Worm (Caenorhabditis elegans) whole organism, L2 larva: ENCODE results near the gene ccr-4.

Source experiments
- C34F6.9 ChIP-seq: fragments of 150-350 bp; optimal IDR thresholded peaks from 2 replicates; lab custom pipeline; 2014; ENCODE audit warnings: missing biosample characterization, missing genetic modification characterization
- F13H6.1 ChIP-seq: sonication (generic microtip); optimal IDR thresholded peaks from 2 replicates; lab custom pipeline; 2016; ENCODE audit warnings: missing genetic modification characterization, missing compliant biosample characterization
- R02D3.7 ChIP-seq: fragments of 150-350 bp; optimal IDR thresholded peaks from 2 replicates; lab custom pipeline; 2014; ENCODE audit warnings: missing biosample characterization, missing genetic modification characterization
- Y55F3AM.14 ChIP-seq: fragments of 200-800 bp; sonication (Bioruptor generic); optimal IDR thresholded peaks from 2 replicates; lab custom pipeline; 2018; ENCODE audit warnings: mild to moderate bottlenecking, missing genetic modification characterization, missing compliant biosample characterization
- ZK546.5 ChIP-seq: sonication (generic microtip); optimal IDR thresholded peaks from 2 replicates; lab custom pipeline; 2017; ENCODE audit warnings: missing biosample characterization, missing genetic modification characterization
- alr-1 ChIP-seq: fragments of 150-350 bp; optimal IDR thresholded peaks from 2 replicates; lab custom pipeline; 2014; ENCODE audit warnings: missing biosample characterization, missing genetic modification characterization
- aly-2 ChIP-seq: fragments of 150-350 bp; optimal IDR thresholded peaks from 2 replicates; lab custom pipeline; 2014; ENCODE audit warnings: missing biosample characterization, missing genetic modification characterization
- ama-1 ChIP-seq: fragments of 150-350 bp; optimal IDR thresholded peaks from 2 replicates; lab custom pipeline; 2018; ENCODE audit warnings: inconsistent platforms
- blmp-1 ChIP-seq: sonication (generic microtip); optimal IDR thresholded peaks from 2 replicates; lab custom pipeline; 2017; ENCODE audit warnings: missing genetic modification characterization, mild to moderate bottlenecking, missing compliant biosample characterization, antibody characterized with exemption, moderate library complexity; ENCODE audit not compliant: insufficient read depth
- ceh-16 ChIP-seq: fragments of 150-350 bp; optimal IDR thresholded peaks from 2 replicates; lab custom pipeline; 2014; ENCODE audit warnings: missing biosample characterization, missing genetic modification characterization
- crh-2 ChIP-seq: sonication (generic microtip); optimal IDR thresholded peaks from 2 replicates; lab custom pipeline; 2017; ENCODE audit warnings: missing biosample characterization, missing genetic modification characterization
- dmd-4 ChIP-seq: sonication (generic microtip); optimal IDR thresholded peaks from 2 replicates; lab custom pipeline; 2017; ENCODE audit warnings: missing biosample characterization, missing genetic modification characterization
- egl-27 ChIP-seq: sonication (generic microtip); optimal IDR thresholded peaks from 3 replicates; lab custom pipeline; 2017; ENCODE audit warnings: missing biosample characterization, missing genetic modification reagents, missing genetic modification characterization
- elt-1 ChIP-seq: fragments of 150-350 bp; optimal IDR thresholded peaks from 2 replicates; lab custom pipeline; 2014; ENCODE audit warnings: missing biosample characterization, missing genetic modification characterization
- elt-3 ChIP-seq: sonication (generic microtip); optimal IDR thresholded peaks from 2 replicates; lab custom pipeline; 2017; ENCODE audit warnings: missing biosample characterization, missing genetic modification characterization
- fos-1 ChIP-seq: fragments of 150-350 bp; optimal IDR thresholded peaks from 2 replicates; lab custom pipeline; 2014; ENCODE audit warnings: missing biosample characterization, missing genetic modification characterization
- gmeb-1 ChIP-seq: fragments of 150-350 bp; optimal IDR thresholded peaks from 2 replicates; lab custom pipeline; 2014; ENCODE audit warnings: missing biosample characterization, missing genetic modification characterization
- lin-11 ChIP-seq: fragments of 150-350 bp; sonication (generic microtip); optimal IDR thresholded peaks from 2 replicates; lab custom pipeline; 2014; ENCODE audit warnings: missing biosample characterization, missing genetic modification characterization, inconsistent platforms, mixed read lengths
- lin-13 ChIP-seq: fragments of 150-350 bp; optimal IDR thresholded peaks from 2 replicates; lab custom pipeline; 2014; ENCODE audit warnings: missing biosample characterization, missing genetic modification reagents, missing genetic modification characterization
- lin-39 ChIP-seq: fragments of 150-350 bp; optimal IDR thresholded peaks from 2 replicates; lab custom pipeline; 2014; ENCODE audit warnings: missing biosample characterization, missing genetic modification reagents, missing genetic modification characterization
- lsy-2 ChIP-seq, 2 experiments: fragments of 150-350 bp in 1 of 2; sonication (generic microtip) in 1 of 2; optimal IDR thresholded peaks; 2 replicates each; lab custom pipeline; 2014 to 2017; ENCODE audit warnings: missing biosample characterization in 2 of 2, missing genetic modification characterization in 2 of 2
- mab-5 ChIP-seq: fragments of 150-350 bp; optimal IDR thresholded peaks from 2 replicates; lab custom pipeline; 2014; ENCODE audit warnings: missing biosample characterization, missing genetic modification characterization
- mbf-1 ChIP-seq: sonication (generic microtip); optimal IDR thresholded peaks from 2 replicates; lab custom pipeline; 2017; ENCODE audit warnings: missing biosample characterization, missing genetic modification characterization
- mdl-1 ChIP-seq, 2 experiments: fragments of 150-350 bp in 1 of 2; sonication (generic microtip) in 1 of 2; optimal IDR thresholded peaks; 2 replicates each; lab custom pipeline; 2017; ENCODE audit warnings: missing biosample characterization in 2 of 2, missing genetic modification characterization in 2 of 2
- nhr-10 ChIP-seq: sonication (generic microtip); optimal IDR thresholded peaks from 2 replicates; lab custom pipeline; 2017; ENCODE audit warnings: missing biosample characterization, missing genetic modification characterization
- nhr-11 ChIP-seq: fragments of 150-350 bp; optimal IDR thresholded peaks from 2 replicates; lab custom pipeline; 2014; ENCODE audit warnings: missing biosample characterization, missing genetic modification characterization
- nhr-12 ChIP-seq: fragments of 150-350 bp; optimal IDR thresholded peaks from 2 replicates; lab custom pipeline; 2014; ENCODE audit warnings: missing biosample characterization, missing genetic modification characterization
- nhr-129 ChIP-seq: fragments of 150-350 bp; optimal IDR thresholded peaks from 2 replicates; lab custom pipeline; 2014; ENCODE audit warnings: missing biosample characterization, missing genetic modification characterization
- nhr-21 ChIP-seq: fragments of 150-350 bp; optimal IDR thresholded peaks from 2 replicates; lab custom pipeline; 2014; ENCODE audit warnings: missing biosample characterization, missing genetic modification characterization
- nhr-23 ChIP-seq: fragments of 150-350 bp; optimal IDR thresholded peaks from 2 replicates; lab custom pipeline; 2014; ENCODE audit warnings: missing biosample characterization, missing genetic modification reagents, missing genetic modification characterization
- nhr-237 ChIP-seq: fragments of 150-350 bp; optimal IDR thresholded peaks from 2 replicates; lab custom pipeline; 2014; ENCODE audit warnings: missing biosample characterization, missing genetic modification characterization
- nhr-25 ChIP-seq: fragments of 150-350 bp; sonication (generic microtip); optimal IDR thresholded peaks from 3 replicates; lab custom pipeline; 2014; ENCODE audit warnings: missing biosample characterization, missing genetic modification characterization
- nhr-6 ChIP-seq: fragments of 150-350 bp; optimal IDR thresholded peaks from 2 replicates; lab custom pipeline; 2014; ENCODE audit warnings: missing biosample characterization, missing genetic modification characterization
- nhr-77 ChIP-seq: fragments of 150-350 bp; optimal IDR thresholded peaks from 2 replicates; lab custom pipeline; 2014; ENCODE audit warnings: missing biosample characterization, missing genetic modification characterization
- peb-1 ChIP-seq: fragments of 150-350 bp; optimal IDR thresholded peaks from 2 replicates; lab custom pipeline; 2014; ENCODE audit warnings: missing biosample characterization, missing genetic modification characterization
- skn-1 ChIP-seq: sonication (generic microtip); optimal IDR thresholded peaks from 2 replicates; lab custom pipeline; 2017; ENCODE audit warnings: missing biosample characterization, missing genetic modification characterization
- sma-3 ChIP-seq: sonication (generic microtip); optimal IDR thresholded peaks from 2 replicates; lab custom pipeline; 2016; ENCODE audit warnings: missing genetic modification reagents, missing genetic modification characterization, missing compliant biosample characterization
- sma-9 ChIP-seq, 2 experiments: fragments of 150-350 bp in 1 of 2; sonication (generic microtip) in 1 of 2; optimal IDR thresholded peaks; 2 replicates each; lab custom pipeline; 2014 to 2016; ENCODE audit warnings: missing genetic modification characterization in 2 of 2, mild to moderate bottlenecking in 1 of 2, missing biosample characterization in 1 of 2, missing compliant biosample characterization in 1 of 2, missing genetic modification reagents in 1 of 2, moderate library complexity in 1 of 2
- snpc-4 ChIP-seq: fragments of 150-350 bp; optimal IDR thresholded peaks from 2 replicates; lab custom pipeline; 2014; ENCODE audit warnings: missing biosample characterization, missing genetic modification characterization
- unc-39 ChIP-seq: fragments of 150-350 bp; optimal IDR thresholded peaks from 2 replicates; lab custom pipeline; 2014; ENCODE audit warnings: missing biosample characterization, missing genetic modification characterization
- unc-55 ChIP-seq: fragments of 150-350 bp; sonication (generic microtip); optimal IDR thresholded peaks from 3 replicates; lab custom pipeline; 2014; ENCODE audit warnings: missing biosample characterization, missing genetic modification reagents, missing genetic modification characterization
- zag-1 ChIP-seq: fragments of 150-350 bp; optimal IDR thresholded peaks from 2 replicates; lab custom pipeline; 2014; ENCODE audit warnings: missing biosample characterization, missing genetic modification characterization
- ztf-1 ChIP-seq: fragments of 200-800 bp; sonication (Bioruptor generic); conservative IDR thresholded peaks from 2 replicates; pipeline ENCODE4 v1.3.6; 2022; ENCODE audit warnings: missing genetic modification characterization, missing compliant biosample characterization
- ztf-11 ChIP-seq: sonication (generic microtip); optimal IDR thresholded peaks from 2 replicates; lab custom pipeline; 2017; ENCODE audit warnings: missing biosample characterization, missing genetic modification characterization
- ztf-4 ChIP-seq: fragments of 150-350 bp; optimal IDR thresholded peaks from 2 replicates; lab custom pipeline; 2014; ENCODE audit warnings: missing biosample characterization, missing genetic modification characterization

Gene ccr-4

ce11 chrIV:12398437-12398836 is 37.1 kb downstream of the ccr-4 start, which contains the start of gene acs-20:
Gene acs-20 (minus strand): TSS chrIV:12398706.
- TF ChIP-seq ceh-16 (tag; lab: Kevin White, UChicago) (no peak), nhr-10 (tag; lab: Kevin White, UChicago) (no peak), aly-2 (tag; lab: Kevin White, UChicago) (no peak), nhr-77 (tag; lab: Kevin White, UChicago) (no peak), crh-2 (no peak), ztf-1 (no peak), ZK546.5 (tag; lab: Kevin White, UChicago) (no peak)

DNA sequence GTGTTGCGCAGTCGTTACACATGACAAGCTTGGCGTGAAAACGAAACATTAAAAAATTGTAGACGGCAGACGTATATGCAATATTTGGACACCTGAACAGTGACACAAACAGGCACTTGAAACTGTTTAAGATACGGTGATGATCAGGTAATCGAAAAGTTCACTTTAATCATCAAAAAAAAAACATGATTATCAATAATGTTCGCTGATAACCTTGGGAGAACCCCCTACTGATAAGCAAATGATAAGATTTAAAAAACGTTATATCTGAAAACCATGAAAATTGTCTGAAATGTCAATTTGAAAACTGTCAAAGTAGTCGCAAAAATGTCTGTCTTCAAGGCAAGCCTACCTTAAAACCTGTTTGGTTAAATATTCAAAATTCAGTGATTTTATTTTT is 38.6 kb downstream of the ccr-4 start:
- TF ChIP-seq fos-1 (tag; lab: Kevin White, UChicago) (peak; percentile 52), blmp-1 (tag; lab: Kevin White, UChicago) (no peak)
- TF ChIP-seq, all 48 proteins: peak for 1

ce11 chrIV:12403440-12403839 is 42.1 kb downstream of the ccr-4 start:
- TF ChIP-seq nhr-129 (tag; lab: Kevin White, UChicago): peak; percentile 24
- no peak for TF ChIP-seq mab-5 (tag; lab: Kevin White, UChicago)
- TF ChIP-seq elt-1 (tag; lab: Kevin White, UChicago): no peak
- no peak for TF ChIP-seq nhr-10 (tag; lab: Kevin White, UChicago)
- peak; percentile 14 for TF ChIP-seq blmp-1 (tag; lab: Kevin White, UChicago)
- peak; percentile 36 for TF ChIP-seq nhr-25 (tag; lab: Kevin White, UChicago)
- TF ChIP-seq nhr-21 (tag; lab: Kevin White, UChicago): peak; percentile 74
- TF ChIP-seq F13H6.1 (tag; lab: Kevin White, UChicago): no peak
- no peak for TF ChIP-seq sma-3

DNA sequence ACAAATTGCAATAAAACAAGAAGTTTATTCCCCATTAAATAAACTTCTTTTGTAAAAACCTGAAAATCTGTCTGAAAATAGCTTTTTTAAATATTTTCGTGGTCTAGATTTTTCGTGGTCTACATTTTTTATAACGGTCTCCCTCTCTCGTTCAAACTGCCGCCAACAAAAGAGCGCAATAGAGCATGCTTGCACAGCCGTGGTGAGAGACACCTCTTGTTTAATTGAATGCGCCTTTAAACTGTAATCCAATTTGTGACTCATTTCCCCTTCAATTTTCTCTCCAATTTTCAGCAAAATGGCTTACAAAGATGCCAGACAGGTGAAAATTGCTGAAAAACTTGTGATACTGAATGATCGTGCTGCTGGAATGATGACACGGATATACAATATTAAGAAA is 42.8 kb downstream of the ccr-4 start, which contains the start of gene gex-3:
Gene gex-3 (plus strand): TSS at position 295 of the 400 bp plus-strand sequence.
- TF ChIP-seq Y55F3AM.14 (no peak), mdl-1 (tag; optimal IDR thresholded peaks at IDR 0.05; lab: Kevin White, UChicago) (no peak), ztf-4 (tag; lab: Kevin White, UChicago) (peak; percentile 64), mbf-1 (tag; lab: Kevin White, UChicago) (no peak), unc-39 (no peak), blmp-1 (tag; lab: Kevin White, UChicago) (no peak), mab-5 (tag; lab: Kevin White, UChicago) (peak; percentile 22), nhr-129 (tag; lab: Kevin White, UChicago) (peak; percentile 99), sma-9 (GFP tag; optimal IDR thresholded peaks at IDR 0.05; lab: Kevin White, UChicago) (peak; percentile 81), sma-9 (tag; optimal IDR thresholded peaks at IDR 0.05; lab: Kevin White, UChicago) (no peak), snpc-4 (no peak), lsy-2 (tag; optimal IDR thresholded peaks at IDR 0.05; lab: Kevin White, UChicago) (peak; percentile 78 to 95), zag-1 (tag; lab: Kevin White, UChicago) (peak; percentile 63), elt-1 (tag; lab: Kevin White, UChicago) (no peak), nhr-21 (tag; lab: Kevin White, UChicago) (peak; percentile 65), lin-13 (GFP tag; lab: Kevin White, UChicago) (peak; percentile 91), gmeb-1 (tag; lab: Kevin White, UChicago) (peak; percentile 95), nhr-12 (tag; lab: Kevin White, UChicago) (no peak), egl-27 (peak; percentile 12), ama-1 (lab: Kevin White, UChicago) (peak; percentile 56), ZK546.5 (tag; lab: Kevin White, UChicago) (peak; percentile 73), R02D3.7 (tag; lab: Kevin White, UChicago) (no peak), nhr-23 (tag; lab: Kevin White, UChicago) (no peak), nhr-6 (no peak), sma-3 (peak; percentile 64), nhr-10 (tag; lab: Kevin White, UChicago) (no peak), ceh-16 (tag; lab: Kevin White, UChicago) (peak; percentile 45), C34F6.9 (tag; lab: Kevin White, UChicago) (peak; percentile 85), lin-39 (tag; lab: Kevin White, UChicago) (no peak), peb-1 (tag; lab: Kevin White, UChicago) (no peak), crh-2 (peak; percentile 87), fos-1 (tag; lab: Kevin White, UChicago) (peak; percentile 80), elt-3 (tag; lab: Kevin White, UChicago) (no peak), ztf-11 (tag; lab: Kevin White, UChicago) (no peak), alr-1 (no peak), nhr-11 (tag; lab: Kevin White, UChicago) (no peak), unc-55 (peak; percentile 97), nhr-77 (tag; lab: Kevin White, UChicago) (no peak), nhr-237 (no peak), skn-1 (tag; lab: Kevin White, UChicago) (no peak), lin-11 (tag; lab: Kevin White, UChicago) (peak; percentile 79), dmd-4 (no peak), nhr-25 (tag; lab: Kevin White, UChicago) (peak; percentile 71), ztf-1 (no peak), F13H6.1 (tag; lab: Kevin White, UChicago) (peak; percentile 48)
